Worm (Caenorhabditis elegans) whole organism, young adult: ENCODE measurements around the gene R148.8.

ENCODE experiments used
- B0261.1 ChIP-seq: sonication (generic microtip); optimal IDR thresholded peaks from 2 replicates; lab custom pipeline; 2016; ENCODE audit warnings: mild to moderate bottlenecking, missing genetic modification characterization, moderate library complexity, missing compliant biosample characterization
- C06A6.2 ChIP-seq: fragments of 200-800 bp; sonication (Bioruptor generic); conservative IDR thresholded peaks from 2 replicates; pipeline ENCODE4 v1.3.6; 2022; ENCODE audit warnings: missing genetic modification characterization, missing compliant biosample characterization
- C17E4.6 ChIP-seq: fragments of 200-800 bp; sonication (Bioruptor generic); IDR thresholded peaks from 2 replicates; pipeline ENCODE4 v1.3.6; 2022; ENCODE audit warnings: missing genetic modification reagents, missing genetic modification characterization, missing compliant biosample characterization
- F33H1.4 ChIP-seq: fragments of 200-800 bp; sonication (Bioruptor generic); IDR thresholded peaks from 2 replicates; pipeline ENCODE4 v1.3.6; 2022; ENCODE audit warnings: missing genetic modification reagents, missing genetic modification characterization, missing compliant biosample characterization
- F37B4.10 ChIP-seq: fragments of 200-800 bp; sonication (Bioruptor generic); IDR thresholded peaks from 2 replicates; pipeline ENCODE4 v1.3.6; 2022; ENCODE audit warnings: missing genetic modification characterization, missing compliant biosample characterization
- F52B5.7 ChIP-seq: sonication (generic microtip); optimal IDR thresholded peaks from 2 replicates; lab custom pipeline; 2016; ENCODE audit warnings: mild to moderate bottlenecking, missing genetic modification characterization, missing compliant biosample characterization
- T26A5.8 ChIP-seq: sonication (generic microtip); optimal IDR thresholded peaks from 2 replicates; lab custom pipeline; 2016; ENCODE audit warnings: missing genetic modification characterization, missing compliant biosample characterization
- Y53F4B.3 ChIP-seq: fragments of 200-800 bp; sonication (Bioruptor generic); IDR thresholded peaks from 2 replicates; pipeline ENCODE4 v1.3.6; 2022; ENCODE audit warnings: missing genetic modification reagents, missing genetic modification characterization, missing compliant biosample characterization
- Y53G8AR.9 ChIP-seq: fragments of 200-800 bp; sonication (Bioruptor generic); conservative IDR thresholded peaks from 2 replicates; pipeline ENCODE4 v1.3.6; 2022; ENCODE audit warnings: missing genetic modification reagents, missing genetic modification characterization, missing compliant biosample characterization
- Y56A3A.18 ChIP-seq: fragments of 200-800 bp; sonication (Bioruptor generic); IDR thresholded peaks from 2 replicates; pipeline ENCODE4 v1.3.6; 2022; ENCODE audit warnings: missing genetic modification reagents, missing genetic modification characterization, missing compliant biosample characterization
- Y79H2A.3 ChIP-seq: fragments of 200-800 bp; sonication (Bioruptor generic); conservative IDR thresholded peaks from 2 replicates; pipeline ENCODE4 v1.3.6; 2022; ENCODE audit warnings: missing genetic modification reagents, missing genetic modification characterization, missing compliant biosample characterization
- akir-1 ChIP-seq: fragments of 200-800 bp; sonication (Bioruptor generic); optimal IDR thresholded peaks from 2 replicates; lab custom pipeline; 2018; ENCODE audit warnings: mild to moderate bottlenecking, missing genetic modification characterization, moderate library complexity, missing compliant biosample characterization
- ama-1 ChIP-seq, 3 experiments: fragments of 150-350 bp in 1 of 3; sonication (generic microtip) in 2 of 3; optimal IDR thresholded peaks; 2 replicates each; lab custom pipeline; 2014 to 2018; ENCODE audit warnings: missing biosample characterization in 2 of 3, missing genetic modification characterization in 2 of 3, missing genetic modification reagents in 2 of 3
- attf-5 ChIP-seq: fragments of 200-800 bp; sonication (Bioruptor generic); optimal IDR thresholded peaks from 2 replicates; lab custom pipeline; 2018; ENCODE audit warnings: mild to moderate bottlenecking, missing genetic modification characterization, missing compliant biosample characterization
- ceh-27 ChIP-seq: fragments of 200-800 bp; sonication (Bioruptor generic); optimal IDR thresholded peaks from 2 replicates; lab custom pipeline; 2018; ENCODE audit warnings: mild to moderate bottlenecking, missing genetic modification characterization, moderate library complexity, missing compliant biosample characterization
- ceh-91 ChIP-seq: fragments of 200-800 bp; sonication (Bioruptor generic); IDR thresholded peaks from 2 replicates; pipeline ENCODE4 v1.3.6; 2022; ENCODE audit warnings: missing genetic modification reagents, missing genetic modification characterization, missing compliant biosample characterization
- chd-7 ChIP-seq: sonication (generic microtip); optimal IDR thresholded peaks from 2 replicates; lab custom pipeline; 2016; ENCODE audit warnings: mild to moderate bottlenecking, missing genetic modification characterization, moderate library complexity, missing compliant biosample characterization
- die-1 ChIP-seq: sonication (generic microtip); optimal IDR thresholded peaks from 2 replicates; lab custom pipeline; 2016; ENCODE audit warnings: missing genotype, mild to moderate bottlenecking, missing genetic modification characterization, missing compliant biosample characterization
- dox-1 ChIP-seq: fragments of 200-800 bp; sonication (Bioruptor generic); IDR thresholded peaks from 2 replicates; pipeline ENCODE4 v1.3.6; 2022; ENCODE audit warnings: missing genetic modification reagents, missing genetic modification characterization, missing compliant biosample characterization
- fkh-3 ChIP-seq: sonication (generic microtip); optimal IDR thresholded peaks from 2 replicates; lab custom pipeline; 2016; ENCODE audit warnings: mild to moderate bottlenecking, missing genetic modification characterization, missing compliant biosample characterization
- him-1 ChIP-seq: sonication (generic microtip); optimal IDR thresholded peaks from 2 replicates; lab custom pipeline; 2016; ENCODE audit warnings: missing genotype, missing genetic modification reagents, missing genetic modification characterization, missing compliant biosample characterization
- hmg-20 ChIP-seq: fragments of 200-800 bp; sonication (Bioruptor generic); IDR thresholded peaks from 2 replicates; pipeline ENCODE4 v1.3.6; 2022; ENCODE audit warnings: missing genetic modification reagents, missing genetic modification characterization, missing compliant biosample characterization
- hsf-1 ChIP-seq: fragments of 200-800 bp; sonication (Bioruptor generic); IDR thresholded peaks from 2 replicates; pipeline ENCODE4 v1.3.6; 2022; ENCODE audit warnings: missing genetic modification reagents, missing genetic modification characterization, missing compliant biosample characterization
- lir-1 ChIP-seq: fragments of 200-800 bp; sonication (Bioruptor generic); conservative IDR thresholded peaks from 2 replicates; pipeline ENCODE4 v1.3.6; 2022; ENCODE audit warnings: missing genetic modification reagents, missing genetic modification characterization, missing compliant biosample characterization
- mxl-1 ChIP-seq: sonication (generic microtip); optimal IDR thresholded peaks from 2 replicates; lab custom pipeline; 2016; ENCODE audit warnings: missing genetic modification characterization, missing compliant biosample characterization
- nfya-1 ChIP-seq: sonication (generic microtip); optimal IDR thresholded peaks from 2 replicates; lab custom pipeline; 2017; ENCODE audit warnings: antibody characterized with exemption, missing compliant biosample characterization, missing genetic modification characterization, borderline replicate concordance; ENCODE audit not compliant: insufficient read depth
- nhr-120 ChIP-seq: fragments of 200-800 bp; sonication (Bioruptor generic); IDR thresholded peaks from 2 replicates; pipeline ENCODE4 v1.3.6; 2022; ENCODE audit warnings: missing genetic modification characterization, missing compliant biosample characterization
- nhr-27 ChIP-seq: fragments of 200-800 bp; sonication (Bioruptor generic); optimal IDR thresholded peaks from 2 replicates; lab custom pipeline; 2018; ENCODE audit warnings: mild to moderate bottlenecking, missing genetic modification characterization, moderate library complexity, missing compliant biosample characterization
- pbrm-1 ChIP-seq: fragments of 200-800 bp; sonication (Bioruptor generic); IDR thresholded peaks from 2 replicates; pipeline ENCODE4 v1.3.6; 2022; ENCODE audit warnings: missing genetic modification reagents, missing genetic modification characterization, missing compliant biosample characterization
- rpc-1 ChIP-seq, 2 experiments: fragments of 150-350 bp in 1 of 2; sonication (generic microtip) in 1 of 2; optimal IDR thresholded peaks; 2 replicates each; lab custom pipeline; 2014 to 2018; ENCODE audit warnings: missing biosample characterization in 1 of 2, missing genetic modification characterization in 1 of 2, missing genetic modification reagents in 1 of 2, missing genotype in 1 of 2
- sdz-38 ChIP-seq: sonication (generic microtip); optimal IDR thresholded peaks from 2 replicates; lab custom pipeline; 2016; ENCODE audit warnings: missing genotype, missing genetic modification characterization, missing compliant biosample characterization
- snpc-1.3 ChIP-seq: sonication (generic microtip); optimal IDR thresholded peaks from 2 replicates; lab custom pipeline; 2017; ENCODE audit warnings: missing genetic modification characterization, mild to moderate bottlenecking, missing compliant biosample characterization, antibody characterized with exemption, moderate library complexity, missing genotype, missing genetic modification reagents; ENCODE audit not compliant: insufficient read depth
- snpc-4 ChIP-seq, 5 experiments: fragments of 150-350 bp in 1 of 5; sonication (generic microtip) in 4 of 5; optimal IDR thresholded peaks; 2 replicates each; lab custom pipeline; 2014 to 2018; ENCODE audit warnings: missing genetic modification characterization in 5 of 5, missing biosample characterization in 3 of 5, antibody characterized with exemption in 2 of 5, mild to moderate bottlenecking in 2 of 5, missing compliant biosample characterization in 2 of 5, missing genotype in 2 of 5, moderate library complexity in 2 of 5, missing genetic modification reagents in 1 of 5
- sptf-2 ChIP-seq: fragments of 200-800 bp; sonication (Bioruptor generic); optimal IDR thresholded peaks from 2 replicates; lab custom pipeline; 2018; ENCODE audit warnings: mild to moderate bottlenecking, missing genetic modification characterization, missing compliant biosample characterization
- tbp1 ChIP-seq: fragments of 200-800 bp; sonication (Bioruptor generic); optimal IDR thresholded peaks from 2 replicates; lab custom pipeline; 2018; ENCODE audit warnings: mild to moderate bottlenecking, missing genetic modification characterization, missing compliant biosample characterization
- tbx-9 ChIP-seq: sonication (generic microtip); optimal IDR thresholded peaks from 2 replicates; lab custom pipeline; 2016; ENCODE audit warnings: borderline replicate concordance, missing genetic modification characterization, inconsistent platforms, missing compliant biosample characterization
- zfh-2 ChIP-seq: fragments of 200-800 bp; sonication (Bioruptor generic); conservative IDR thresholded peaks from 2 replicates; pipeline ENCODE4 v1.3.6; 2022; ENCODE audit warnings: missing genetic modification reagents, missing genetic modification characterization, missing compliant biosample characterization
- zim-3 ChIP-seq: sonication (generic microtip); optimal IDR thresholded peaks from 2 replicates; lab custom pipeline; 2017; ENCODE audit warnings: mild to moderate bottlenecking, missing genetic modification characterization, moderate library complexity, missing compliant biosample characterization
- ztf-18 ChIP-seq: sonication (generic microtip); optimal IDR thresholded peaks from 2 replicates; lab custom pipeline; 2016; ENCODE audit warnings: missing genotype, mild to moderate bottlenecking, missing genetic modification characterization, missing compliant biosample characterization
- ztf-28 ChIP-seq: fragments of 200-800 bp; sonication (Bioruptor generic); IDR thresholded peaks from 2 replicates; pipeline ENCODE4 v1.3.6; 2022; ENCODE audit warnings: missing genetic modification reagents, missing genetic modification characterization, missing compliant biosample characterization

The R148.8 gene

ce11 chrIII:3185980-3186379, 5.3 kb upstream of the R148.8 start, which contains the start of gene mks-1:
TSS of gene mks-1 (plus strand) at chrIII:3186280.
- TF ChIP-seq T26A5.8 (tag; lab: Kevin White, UChicago), result no peak
- TF ChIP-seq tbx-9, result no peak
- no peak for TF ChIP-seq ceh-27
- TF ChIP-seq dox-1, result no peak
- TF ChIP-seq ama-1 (optimal IDR thresholded peaks at IDR 0.05; lab: Kevin White, UChicago), result no peak
- TF ChIP-seq ama-1 (GFP tag; optimal IDR thresholded peaks at IDR 0.05; lab: Kevin White, UChicago), result no peak
- TF ChIP-seq him-1 (tag; lab: Kevin White, UChicago), result peak; percentile 15
- TF ChIP-seq tbp1 (GFP tag; lab: Kevin White, UChicago), result peak; percentile 71
- no peak for TF ChIP-seq F52B5.7
- no peak for TF ChIP-seq die-1
- TF ChIP-seq Y56A3A.18 (GFP tag; lab: Robert Waterston, UW), result no peak
- TF ChIP-seq C17E4.6 (GFP tag; lab: Robert Waterston, UW), result no peak
- TF ChIP-seq snpc-1.3 (tag; lab: Kevin White, UChicago), result no peak
- no peak for TF ChIP-seq F37B4.10
- no peak for TF ChIP-seq mxl-1 (tag; lab: Kevin White, UChicago)
- TF ChIP-seq lir-1, result no peak
- no peak for TF ChIP-seq Y79H2A.3 (GFP tag; lab: Robert Waterston, UW)
- TF ChIP-seq attf-5 (GFP tag; lab: Kevin White, UChicago), result no peak

ce11 chrIII:3188564-3188963, 2.7 kb upstream of the R148.8 start:
- no peak for TF ChIP-seq Y53F4B.3 (GFP tag; lab: Robert Waterston, UW)
- no peak for TF ChIP-seq chd-7 (tag; lab: Kevin White, UChicago)
- peak; percentile 54 for TF ChIP-seq B0261.1
- TF ChIP-seq ama-1 (optimal IDR thresholded peaks at IDR 0.05; lab: Kevin White, UChicago), result no peak
- TF ChIP-seq ama-1 (GFP tag; optimal IDR thresholded peaks at IDR 0.05; lab: Kevin White, UChicago), result no peak
- TF ChIP-seq tbp1 (GFP tag; lab: Kevin White, UChicago), result peak; percentile 80
- no peak for TF ChIP-seq zfh-2 (GFP tag; lab: Robert Waterston, UW)
- no peak for TF ChIP-seq T26A5.8 (tag; lab: Kevin White, UChicago)
- TF ChIP-seq ztf-18, result no peak
- TF ChIP-seq F37B4.10, result no peak
- TF ChIP-seq rpc-1 (optimal IDR thresholded peaks at IDR 0.05; lab: Kevin White, UChicago), result peak; percentile 36
- peak; percentile 66 for TF ChIP-seq rpc-1 (tag; optimal IDR thresholded peaks at IDR 0.05; lab: Kevin White, UChicago)
- no peak for TF ChIP-seq nhr-27 (tag; lab: Kevin White, UChicago)
- no peak for TF ChIP-seq Y53G8AR.9 (GFP tag; lab: Robert Waterston, UW)
- no peak for TF ChIP-seq nhr-120 (GFP tag; lab: Robert Waterston, UW)

- peak; percentile 78 for TF ChIP-seq tbp1 (GFP tag; lab: Kevin White, UChicago)
- no peak for TF ChIP-seq T26A5.8 (tag; lab: Kevin White, UChicago)
- TF ChIP-seq F33H1.4 (GFP tag; lab: Robert Waterston, UW), result no peak
- no peak for TF ChIP-seq pbrm-1 (GFP tag; lab: Robert Waterston, UW)
- no peak for TF ChIP-seq sptf-2
- TF ChIP-seq zim-3 (tag; lab: Kevin White, UChicago), result no peak
- TF ChIP-seq akir-1 (GFP tag; lab: Kevin White, UChicago), result no peak
- no peak for TF ChIP-seq nfya-1 (tag; lab: Kevin White, UChicago)
- no peak for TF ChIP-seq fkh-3 (tag; lab: Kevin White, UChicago)
- TF ChIP-seq C06A6.2 (GFP tag; lab: Robert Waterston, UW), result no peak
- no peak for TF ChIP-seq chd-7 (tag; lab: Kevin White, UChicago)
- TF ChIP-seq ztf-28 (GFP tag; lab: Robert Waterston, UW), result no peak
- peak; percentile 46 for TF ChIP-seq B0261.1
- TF ChIP-seq rpc-1 (optimal IDR thresholded peaks at IDR 0.05; lab: Kevin White, UChicago), result peak; percentile 25
- TF ChIP-seq rpc-1 (tag; optimal IDR thresholded peaks at IDR 0.05; lab: Kevin White, UChicago), result peak; percentile 58
- TF ChIP-seq sdz-38 (tag; lab: Kevin White, UChicago), result no peak
- TF ChIP-seq hmg-20, result no peak
- TF ChIP-seq hsf-1 (GFP tag; lab: Robert Waterston, UW), result no peak
- TF ChIP-seq ceh-91 (GFP tag; lab: Robert Waterston, UW), result no peak
- TF ChIP-seq snpc-4 (GFP tag; optimal IDR thresholded peaks at IDR 0.05; lab: Kevin White, UChicago), result no peak
- TF ChIP-seq snpc-4 (tag; optimal IDR thresholded peaks at IDR 0.05; lab: Kevin White, UChicago), result no peak
Measured at ce11 chrIII:3190660-3191059, 635 bp upstream of the R148.8 start.
